Worm (Caenorhabditis elegans) whole organism, midembryonic: Measurements from ENCODE around the gene C44H4.4.

ENCODE experiments used
- T22C8.4 ChIP-seq: fragments of 200-800 bp; sonication (Bioruptor generic); IDR thresholded peaks from 2 replicates; pipeline ENCODE4 v1.3.6; 2022; ENCODE audit warnings: missing genetic modification characterization, missing compliant biosample characterization
- cog-1 ChIP-seq: sonication (generic microtip); optimal IDR thresholded peaks from 2 replicates; lab custom pipeline; 2016; ENCODE audit warnings: missing genetic modification characterization, missing compliant biosample characterization
- flt-1 ChIP-seq: fragments of 200-800 bp; sonication (Bioruptor generic); IDR thresholded peaks from 2 replicates; pipeline ENCODE4 v1.3.6; 2022; ENCODE audit warnings: missing genetic modification characterization, missing compliant biosample characterization
- klf-2 ChIP-seq: fragments of 200-800 bp; sonication (Bioruptor generic); conservative IDR thresholded peaks from 2 replicates; pipeline ENCODE4 v1.3.6; 2022; ENCODE audit warnings: missing genetic modification reagents, missing genetic modification characterization, missing compliant biosample characterization
- ztf-29 ChIP-seq: fragments of 200-800 bp; sonication (Bioruptor generic); IDR thresholded peaks from 2 replicates; pipeline ENCODE4 v1.3.6; 2022; ENCODE audit warnings: missing genetic modification reagents, missing genetic modification characterization, missing compliant biosample characterization

- TF ChIP-seq T22C8.4 (GFP tag; lab: Robert Waterston, UW) = no peak
- TF ChIP-seq flt-1 (GFP tag; lab: Robert Waterston, UW) = no peak
- TF ChIP-seq ztf-29 (GFP tag; lab: Robert Waterston, UW) = no peak
- no peak for TF ChIP-seq klf-2 (GFP tag; lab: Robert Waterston, UW)
- TF ChIP-seq cog-1 (tag; lab: Kevin White, UChicago) = no peak
These were observed 8.0 kb downstream of the C44H4.4 start for ce11 chrX:14580853-14581252.
